Fruit fly (Drosophila melanogaster) whole organism, embryonic: ENCODE results near the gene Ptp4E.

Source experiments
- BEAF-32 ChIP-seq: fragments of 200-800 bp; sonication (Bioruptor generic); optimal IDR thresholded peaks from 3 replicates; lab custom pipeline; 2017; ENCODE audit warnings: missing biosample characterization, missing genetic modification characterization, mild to moderate bottlenecking, moderate library complexity, missing genetic modification reagents
- CG1024 ChIP-seq: fragments of 200-800 bp; sonication (Bioruptor generic); IDR thresholded peaks from 2 replicates; pipeline ENCODE4 v1.3.6; 2022; ENCODE audit warnings: missing biosample characterization, missing genetic modification characterization
- CG10267 ChIP-seq: fragments of 200-800 bp; sonication (Bioruptor generic); optimal IDR thresholded peaks from 2 replicates; lab custom pipeline; 2018; ENCODE audit warnings: missing biosample characterization, mild to moderate bottlenecking, missing genetic modification characterization, moderate library complexity
- CG10979 ChIP-seq: fragments of 200-800 bp; sonication (Bioruptor generic); optimal IDR thresholded peaks from 2 replicates; lab custom pipeline; 2018; ENCODE audit warnings: missing biosample characterization, mild to moderate bottlenecking, missing genetic modification characterization, moderate library complexity
- CG11504 ChIP-seq: fragments of 200-800 bp; sonication (Bioruptor generic); optimal IDR thresholded peaks from 3 replicates; lab custom pipeline; 2019; ENCODE audit warnings: missing biosample characterization, mild to moderate bottlenecking, missing genetic modification characterization, moderate library complexity
- CG11695 ChIP-seq: fragments of 200-800 bp; sonication (Bioruptor generic); IDR thresholded peaks from 3 replicates; pipeline ENCODE4 v1.3.6; 2022; ENCODE audit warnings: missing biosample characterization, missing genetic modification characterization
- CG12071 ChIP-seq: fragments of 200-800 bp; sonication (Bioruptor generic); optimal IDR thresholded peaks from 3 replicates; lab custom pipeline; 2018; ENCODE audit warnings: missing biosample characterization, mild to moderate bottlenecking, missing genetic modification characterization
- CG13775 ChIP-seq: fragments of 200-800 bp; sonication (Bioruptor generic); optimal IDR thresholded peaks from 3 replicates; lab custom pipeline; 2017; ENCODE audit warnings: missing biosample characterization, mild to moderate bottlenecking, missing genetic modification characterization
- CG14860 ChIP-seq: fragments of 200-800 bp; sonication (Bioruptor generic); IDR thresholded peaks from 3 replicates; pipeline ENCODE4 v1.3.6; 2022; ENCODE audit warnings: missing biosample characterization, missing genetic modification characterization; ENCODE audit not compliant: partially characterized antibody
- CG17612 ChIP-seq: fragments of 200-800 bp; sonication (Bioruptor generic); IDR thresholded peaks from 2 replicates; pipeline ENCODE4 v1.3.6; 2022; ENCODE audit warnings: missing biosample characterization, missing genetic modification characterization
- CG2129 ChIP-seq: fragments of 200-800 bp; sonication (Bioruptor generic); IDR thresholded peaks from 2 replicates; pipeline ENCODE4 v1.3.6; 2022; ENCODE audit warnings: missing biosample characterization, missing genetic modification characterization; ENCODE audit not compliant: partially characterized antibody
- CG30020 ChIP-seq: fragments of 200-800 bp; optimal IDR thresholded peaks from 2 replicates; lab custom pipeline; 2019; ENCODE audit warnings: missing biosample characterization, mild to moderate bottlenecking, missing genetic modification characterization, moderate library complexity
- CG3065 ChIP-seq: fragments of 200-800 bp; sonication (Bioruptor generic); optimal IDR thresholded peaks from 2 replicates; lab custom pipeline; 2016; ENCODE audit warnings: missing biosample characterization, missing genetic modification characterization
- CG32772 ChIP-seq: fragments of 200-800 bp; sonication (Bioruptor generic); IDR thresholded peaks from 2 replicates; pipeline ENCODE4 v1.3.6; 2022; ENCODE audit warnings: missing biosample characterization, missing genetic modification characterization
- CG4707 ChIP-seq: fragments of 200-800 bp; sonication (Bioruptor generic); optimal IDR thresholded peaks from 2 replicates; lab custom pipeline; 2018; ENCODE audit warnings: missing biosample characterization, mild to moderate bottlenecking, missing genetic modification characterization, moderate library complexity
- CG6175 ChIP-seq: fragments of 200-800 bp; sonication (Bioruptor generic); IDR thresholded peaks from 3 replicates; pipeline ENCODE4 v1.3.6; 2022; ENCODE audit warnings: missing biosample characterization, missing genetic modification characterization
- CG8290 ChIP-seq, 3 experiments: fragments of 200-800 bp; sonication (Bioruptor generic); optimal IDR thresholded peaks; 2 replicates each; lab custom pipeline; 2016 to 2019; ENCODE audit warnings: missing biosample characterization in 3 of 3, missing genetic modification characterization in 3 of 3, mild to moderate bottlenecking in 2 of 3, moderate library complexity in 1 of 3
- CG8388 ChIP-seq: fragments of 200-800 bp; sonication (Bioruptor generic); optimal IDR thresholded peaks from 2 replicates; lab custom pipeline; 2019; ENCODE audit warnings: missing biosample characterization, mild to moderate bottlenecking, missing genetic modification characterization, moderate library complexity
- CrebB ChIP-seq: fragments of 200-800 bp; sonication (Bioruptor generic); optimal IDR thresholded peaks from 3 replicates; lab custom pipeline; 2018; ENCODE audit warnings: missing biosample characterization, mild to moderate bottlenecking, missing genetic modification characterization
- HLH3B ChIP-seq: fragments of 200-800 bp; sonication (Bioruptor generic); IDR thresholded peaks from 2 replicates; pipeline ENCODE4 v1.3.6; 2022; ENCODE audit warnings: missing biosample characterization, missing genetic modification characterization
- HLHmδ ChIP-seq: fragments of 200-800 bp; sonication (Bioruptor generic); optimal IDR thresholded peaks from 2 replicates; lab custom pipeline; 2018; ENCODE audit warnings: missing biosample characterization, mild to moderate bottlenecking, missing genetic modification characterization, moderate library complexity
- Hr3 ChIP-seq: fragments of 200-800 bp; sonication (Bioruptor generic); optimal IDR thresholded peaks from 3 replicates; lab custom pipeline; 2016; ENCODE audit warnings: missing biosample characterization, missing genetic modification characterization
- Optix ChIP-seq: fragments of 200-800 bp; sonication (Bioruptor generic); IDR thresholded peaks from 3 replicates; pipeline ENCODE4 v1.3.6; 2022; ENCODE audit warnings: missing biosample characterization, missing genetic modification characterization
- PHDP ChIP-seq: fragments of 200-800 bp; sonication (Bioruptor generic); optimal IDR thresholded peaks from 3 replicates; lab custom pipeline; 2018; ENCODE audit warnings: missing biosample characterization, mild to moderate bottlenecking, missing genetic modification characterization, moderate library complexity
- Ravus ChIP-seq: fragments of 200-800 bp; sonication (Bioruptor generic); IDR thresholded peaks from 2 replicates; pipeline ENCODE4 v1.3.6; 2022; ENCODE audit warnings: missing biosample characterization, missing genetic modification characterization
- Sin3A ChIP-seq: fragments of >200 bp; optimal IDR thresholded peaks from 2 replicates; lab custom pipeline; 2018
- Sox100B ChIP-seq: fragments of 200-800 bp; sonication (Bioruptor generic); optimal IDR thresholded peaks from 3 replicates; lab custom pipeline; 2018; ENCODE audit warnings: missing biosample characterization, mild to moderate bottlenecking, missing genetic modification characterization
- al ChIP-seq: fragments of 200-800 bp; sonication (Bioruptor generic); IDR thresholded peaks from 2 replicates; pipeline ENCODE4 v1.3.6; 2022; ENCODE audit warnings: missing biosample characterization, missing genetic modification characterization
- ap ChIP-seq: fragments of 200-800 bp; sonication (Bioruptor generic); IDR thresholded peaks from 2 replicates; pipeline ENCODE4 v1.3.6; 2022; ENCODE audit warnings: missing biosample characterization, missing genetic modification characterization
- bab2 ChIP-seq: fragments of 200-800 bp; sonication (Bioruptor generic); optimal IDR thresholded peaks from 2 replicates; lab custom pipeline; 2016; ENCODE audit warnings: missing biosample characterization, missing genetic modification characterization
- cas ChIP-seq: fragments of 200-800 bp; sonication (Bioruptor generic); IDR thresholded peaks from 2 replicates; pipeline ENCODE4 v1.3.6; 2022; ENCODE audit warnings: missing biosample characterization, missing genetic modification characterization
- croc ChIP-seq: fragments of 200-800 bp; sonication (Bioruptor generic); conservative IDR thresholded peaks from 3 replicates; pipeline ENCODE4 v1.3.6; 2022; ENCODE audit warnings: missing biosample characterization, missing genetic modification characterization
- dimm ChIP-seq: fragments of 200-800 bp; sonication (Bioruptor generic); IDR thresholded peaks from 2 replicates; pipeline ENCODE4 v1.3.6; 2022; ENCODE audit warnings: missing biosample characterization, missing genetic modification characterization
- dm ChIP-seq: fragments of 200-800 bp; sonication (Bioruptor generic); optimal IDR thresholded peaks from 3 replicates; lab custom pipeline; 2016; ENCODE audit warnings: missing biosample characterization, missing genetic modification characterization
- dysf ChIP-seq: fragments of 200-800 bp; sonication (Bioruptor generic); IDR thresholded peaks from 3 replicates; pipeline ENCODE4 v1.3.6; 2022; ENCODE audit warnings: missing biosample characterization, missing genetic modification characterization
- eve ChIP-seq, 2 experiments: fragments of >200 bp; optimal IDR thresholded peaks; 2 replicates each; lab custom pipeline; 2017; ENCODE audit warnings: missing biosample characterization in 2 of 2, missing genetic modification characterization in 2 of 2
- exex ChIP-seq: fragments of 200-800 bp; sonication (Bioruptor generic); optimal IDR thresholded peaks from 4 replicates; lab custom pipeline; 2018; ENCODE audit warnings: missing biosample characterization, mild to moderate bottlenecking, missing genetic modification characterization, moderate library complexity
- gcm2 ChIP-seq: fragments of 200-800 bp; sonication (Bioruptor generic); optimal IDR thresholded peaks from 2 replicates; lab custom pipeline; 2016; ENCODE audit warnings: missing biosample characterization, missing genetic modification characterization
- insv ChIP-seq, 2 experiments: fragments of 200-800 bp; sonication (Bioruptor generic); optimal IDR thresholded peaks; 3 replicates each; lab custom pipeline; 2016 to 2018; ENCODE audit warnings: missing biosample characterization in 2 of 2, missing genetic modification characterization in 2 of 2
- mam ChIP-seq: fragments of 200-800 bp; sonication (Bioruptor generic); optimal IDR thresholded peaks from 3 replicates; lab custom pipeline; 2016; ENCODE audit warnings: missing biosample characterization, missing genetic modification characterization
- pzg ChIP-seq: fragments of 200-800 bp; sonication (Bioruptor generic); optimal IDR thresholded peaks from 3 replicates; lab custom pipeline; 2018; ENCODE audit warnings: missing biosample characterization, mild to moderate bottlenecking, missing genetic modification characterization, moderate library complexity
- rib ChIP-seq: fragments of 200-800 bp; sonication (Bioruptor generic); IDR thresholded peaks from 2 replicates; pipeline ENCODE4 v1.3.6; 2022; ENCODE audit warnings: missing biosample characterization, missing genetic modification characterization
- sd ChIP-seq: fragments of 200-800 bp; sonication (Bioruptor generic); optimal IDR thresholded peaks from 3 replicates; lab custom pipeline; 2018; ENCODE audit warnings: missing biosample characterization, mild to moderate bottlenecking, missing genetic modification characterization, moderate library complexity
- sens-2 ChIP-seq: fragments of 200-800 bp; sonication (Bioruptor generic); IDR thresholded peaks from 2 replicates; pipeline ENCODE4 v1.3.6; 2022; ENCODE audit warnings: missing biosample characterization, missing genetic modification characterization
- slbo ChIP-seq: fragments of 200-800 bp; sonication (Bioruptor generic); IDR thresholded peaks from 2 replicates; pipeline ENCODE4 v1.3.6; 2022; ENCODE audit warnings: missing biosample characterization, missing genetic modification characterization
- ssp ChIP-seq: fragments of 200-800 bp; sonication (Bioruptor generic); IDR thresholded peaks from 2 replicates; pipeline ENCODE4 v1.3.6; 2022; ENCODE audit warnings: missing biosample characterization, missing genetic modification characterization
- ttk ChIP-seq: fragments of 200-800 bp; sonication (Bioruptor generic); IDR thresholded peaks from 2 replicates; pipeline ENCODE4 v2.1.2; 2022; ENCODE audit warnings: missing biosample characterization, missing genetic modification characterization
- wdn ChIP-seq: fragments of 200-800 bp; sonication (Bioruptor generic); IDR thresholded peaks from 2 replicates; pipeline ENCODE4 v1.3.6; 2022; ENCODE audit warnings: missing biosample characterization, missing genetic modification characterization
- zen2 ChIP-seq: fragments of 200-800 bp; sonication (Bioruptor generic); IDR thresholded peaks from 3 replicates; pipeline ENCODE4 v1.3.6; 2022; ENCODE audit warnings: missing biosample characterization, missing genetic modification characterization; ENCODE audit not compliant: partially characterized antibody

The Ptp4E gene

dm6 chrX:4909938-4910778 lies 28.8 kb upstream of the Ptp4E start (continued):
- peak; percentile 99 for TF ChIP-seq ap (GFP tag; lab: Robert Waterston, UW)
- peak; percentile 97 for TF ChIP-seq ssp (GFP tag; lab: Robert Waterston, UW)
- peak; percentile 100 for TF ChIP-seq sens-2 (GFP tag; lab: Robert Waterston, UW)
- no peak for TF ChIP-seq Sin3A (lab: Kevin White, UChicago)
- TF ChIP-seq pzg (GFP tag; lab: Kevin White, UChicago) = peak; percentile 48
- TF ChIP-seq CG11504 (tag; lab: Kevin White, UChicago) = peak; percentile 99
- TF ChIP-seq croc (GFP tag; lab: Robert Waterston, UW) = peak; percentile 100
- peak in 1 of 2 experiments; percentile 74 for TF ChIP-seq eve (GFP tag; optimal IDR thresholded peaks at IDR 0.05; lab: Kevin White, UChicago)
- peak; percentile 99 for TF ChIP-seq CG10267
- TF ChIP-seq ttk (GFP tag; lab: Robert Waterston, UW) = peak; percentile 100
- TF ChIP-seq Ravus (GFP tag; lab: Robert Waterston, UW) = peak; percentile 99
- peak; percentile 99 for TF ChIP-seq CG3065 (GFP tag; lab: Kevin White, UChicago)
- TF ChIP-seq CG2129 (GFP tag; lab: Robert Waterston, UW) = no peak
- peak; percentile 99 for TF ChIP-seq dm
- peak; percentile 97 for TF ChIP-seq CG4707 (GFP tag; lab: Kevin White, UChicago)
- peak; percentile 100 for TF ChIP-seq rib (GFP tag; lab: Robert Waterston, UW)
- peak; percentile 99 for TF ChIP-seq gcm2 (GFP tag; lab: Kevin White, UChicago)
- TF ChIP-seq CG14860 = no peak
- peak; percentile 99 for TF ChIP-seq CG6175 (GFP tag; lab: Robert Waterston, UW)
- TF ChIP-seq Sox100B (GFP tag; lab: Kevin White, UChicago) = peak; percentile 100
- TF ChIP-seq HLHmδ (GFP tag; lab: Kevin White, UChicago) = no peak
- peak; percentile 100 for TF ChIP-seq slbo (GFP tag; lab: Robert Waterston, UW)
- peak; percentile 93 for TF ChIP-seq CG30020 (tag; lab: Kevin White, UChicago)
- TF ChIP-seq CG10979 (tag; lab: Kevin White, UChicago) = peak; percentile 100
- peak; percentile 99 for TF ChIP-seq CrebB (tag; lab: Kevin White, UChicago)
- peak; percentile 100 for TF ChIP-seq HLH3B (GFP tag; lab: Robert Waterston, UW)
- peak; percentile 73 to 97 for TF ChIP-seq insv (GFP tag; optimal IDR thresholded peaks at IDR 0.05; lab: Kevin White, UChicago)
- TF ChIP-seq CG8290 (GFP tag; optimal IDR thresholded peaks at IDR 0.05; lab: Kevin White, UChicago) = peak; percentile 99
- peak; percentile 96 to 99 for TF ChIP-seq CG8290 (tag; optimal IDR thresholded peaks at IDR 0.05; lab: Kevin White, UChicago)
- peak; percentile 100 for TF ChIP-seq al (GFP tag; lab: Robert Waterston, UW)
- peak; percentile 100 for TF ChIP-seq CG32772
- TF ChIP-seq dysf (GFP tag; lab: Robert Waterston, UW) = peak; percentile 100
- TF ChIP-seq sd (tag; lab: Kevin White, UChicago) = peak; percentile 98
- TF ChIP-seq CG1024 (GFP tag; lab: Robert Waterston, UW) = peak; percentile 97
- TF ChIP-seq CG13775 (GFP tag; lab: Kevin White, UChicago) = peak; percentile 100
- TF ChIP-seq zen2 (GFP tag; lab: Robert Waterston, UW) = no peak
- peak; percentile 100 for TF ChIP-seq mam (GFP tag; lab: Kevin White, UChicago)
- TF ChIP-seq BEAF-32 (GFP tag; lab: Kevin White, UChicago) = peak; percentile 50
- peak; percentile 99 for TF ChIP-seq CG17612 (GFP tag; lab: Robert Waterston, UW)
- TF ChIP-seq Hr3 (GFP tag; lab: Kevin White, UChicago) = peak; percentile 100
- TF ChIP-seq CG12071 (GFP tag; lab: Kevin White, UChicago) = peak; percentile 100
- peak; percentile 100 for TF ChIP-seq Optix (GFP tag; lab: Robert Waterston, UW)
- peak; percentile 100 for TF ChIP-seq cas (GFP tag; lab: Robert Waterston, UW)
- TF ChIP-seq dimm (GFP tag; lab: Robert Waterston, UW) = peak; percentile 99
- TF ChIP-seq bab2 = peak; percentile 100
- TF ChIP-seq PHDP (tag; lab: Kevin White, UChicago) = peak; percentile 100
- peak; percentile 100 for TF ChIP-seq wdn (GFP tag; lab: Robert Waterston, UW)
- peak; percentile 98 for TF ChIP-seq exex (tag; lab: Kevin White, UChicago)
- peak; percentile 99 for TF ChIP-seq CG8388
- TF ChIP-seq CG11695 (GFP tag; lab: Robert Waterston, UW) = peak; percentile 100
